Worm (Caenorhabditis elegans): ENCODE measurements around the gene gakh-1.

gakh-1 gene

ce11 chrX:5803492-5803891 is 21.2 kb downstream of the gakh-1 start:
- TF ChIP-seq fos-1 (tag; optimal IDR thresholded peaks at IDR 0.05) (no peak), nhr-20 (tag; optimal IDR thresholded peaks at IDR 0.05) (peak; percentile 46), mep-1 (tag; optimal IDR thresholded peaks at IDR 0.05) (peak; percentile 66), nhr-237 (tag; optimal IDR thresholded peaks at IDR 0.05) (no peak), lin-14 (GFP tag; optimal IDR thresholded peaks at IDR 0.05) (peak; percentile 68), sox-4 (tag; optimal IDR thresholded peaks at IDR 0.05) (no peak), hlh-4 (tag; optimal IDR thresholded peaks at IDR 0.05) (no peak), aly-2 (tag; optimal IDR thresholded peaks at IDR 0.05) (no peak), egl-27 (tag; optimal IDR thresholded peaks at IDR 0.05) (no peak), lin-39 (tag; optimal IDR thresholded peaks at IDR 0.05) (no peak), ceh-82 (tag; optimal IDR thresholded peaks at IDR 0.05) (no peak), nhr-85 (tag) (peak; percentile 87), vab-15 (tag; optimal IDR thresholded peaks at IDR 0.05) (no peak), lin-15B (tag; optimal IDR thresholded peaks at IDR 0.05) (no peak), nhr-47 (tag; optimal IDR thresholded peaks at IDR 0.05) (no peak), unc-98 (GFP tag; IDR thresholded peaks at IDR 0.05) (no peak), nhr-71 (tag; optimal IDR thresholded peaks at IDR 0.05) (peak; percentile 30), unc-130 (tag; optimal IDR thresholded peaks at IDR 0.05) (no peak), zip-4 (GFP tag; optimal IDR thresholded peaks at IDR 0.05) (no peak), ztf-4 (tag; optimal IDR thresholded peaks at IDR 0.05) (peak; percentile 7), fkh-8 (tag; optimal IDR thresholded peaks at IDR 0.05) (no peak), nhr-76 (tag; optimal IDR thresholded peaks at IDR 0.05) (no peak), nhr-12 (tag; optimal IDR thresholded peaks at IDR 0.05) (no peak), ceh-88 (GFP tag; IDR thresholded peaks at IDR 0.05) (no peak), grh-1 (GFP tag; IDR thresholded peaks at IDR 0.05) (no peak), C34B4.2 (tag; optimal IDR thresholded peaks at IDR 0.05) (no peak), lir-3 (tag; optimal IDR thresholded peaks at IDR 0.05; ENCODE audit: poor library complexity) (no peak), rnt-1 (tag; optimal IDR thresholded peaks at IDR 0.05) (no peak), snu-23 (GFP tag; optimal IDR thresholded peaks at IDR 0.05) (peak; percentile 31)

- no peak for TF ChIP-seq ceh-82 (tag; optimal IDR thresholded peaks at IDR 0.05)
- no peak for TF ChIP-seq nhr-84 (tag; optimal IDR thresholded peaks at IDR 0.05)
- TF ChIP-seq pqm-1 (tag; optimal IDR thresholded peaks at IDR 0.05): no peak
- TF ChIP-seq fos-1 (tag; optimal IDR thresholded peaks at IDR 0.05): no peak
- TF ChIP-seq nhr-20 (tag; optimal IDR thresholded peaks at IDR 0.05): peak; percentile 9
- TF ChIP-seq lin-13 (GFP tag; optimal IDR thresholded peaks at IDR 0.05): no peak
- TF ChIP-seq hlh-17 (GFP tag; optimal IDR thresholded peaks at IDR 0.05; ENCODE audit: borderline replicate concordance): no peak
- no peak for TF ChIP-seq snpc-4 (tag; optimal IDR thresholded peaks at IDR 0.05)
- no peak for TF ChIP-seq mab-9 (GFP tag; IDR thresholded peaks at IDR 0.05)
- no peak for TF ChIP-seq Y116A8C.19 (tag; optimal IDR thresholded peaks at IDR 0.05; ENCODE audit: borderline replicate concordance)
- TF ChIP-seq fkh-8 (tag; optimal IDR thresholded peaks at IDR 0.05): no peak
- TF ChIP-seq nhr-77 (tag; optimal IDR thresholded peaks at IDR 0.05): no peak
- TF ChIP-seq rnt-1 (tag; optimal IDR thresholded peaks at IDR 0.05): peak; percentile 45
- TF ChIP-seq nhr-90 (tag; optimal IDR thresholded peaks at IDR 0.05; ENCODE audit: poor library complexity): no peak
- no peak for TF ChIP-seq pax-3 (tag; optimal IDR thresholded peaks at IDR 0.05)
- peak; percentile 44 for TF ChIP-seq nhr-71 (tag; optimal IDR thresholded peaks at IDR 0.05)
- no peak for TF ChIP-seq nhr-85 (tag)
- TF ChIP-seq mef-2 (tag; optimal IDR thresholded peaks at IDR 0.05): no peak
- TF ChIP-seq irx-1 (tag; optimal IDR thresholded peaks at IDR 0.05): no peak
- no peak for TF ChIP-seq zag-1 (tag; optimal IDR thresholded peaks at IDR 0.05)
- TF ChIP-seq tlp-1 (tag; optimal IDR thresholded peaks at IDR 0.05): no peak
- TF ChIP-seq ets-5 (GFP tag; IDR thresholded peaks at IDR 0.05): no peak
- no peak for TF ChIP-seq C34B4.2 (tag; optimal IDR thresholded peaks at IDR 0.05)
- TF ChIP-seq dsc-1 (tag; optimal IDR thresholded peaks at IDR 0.05): no peak
- TF ChIP-seq lin-14 (GFP tag; optimal IDR thresholded peaks at IDR 0.05): peak; percentile 39
- no peak for TF ChIP-seq efl-1 (optimal IDR thresholded peaks at IDR 0.05)
- TF ChIP-seq efl-1 (GFP tag; optimal IDR thresholded peaks at IDR 0.05 in 1 of 2): no peak
- TF ChIP-seq dpl-1 (GFP tag; optimal IDR thresholded peaks at IDR 0.05): no peak
- TF ChIP-seq lin-35 (GFP tag; optimal IDR thresholded peaks at IDR 0.05): no peak
- no peak for TF ChIP-seq jun-1 (tag; optimal IDR thresholded peaks at IDR 0.05)
- no peak for TF ChIP-seq ztf-11 (tag; optimal IDR thresholded peaks at IDR 0.05)
- TF ChIP-seq ceh-8 (GFP tag; optimal IDR thresholded peaks at IDR 0.05): no peak
Observed at ce11 chrX:5805872-5806472, 23.7 kb downstream of the gakh-1 start, which contains the start of gene F13D11.3. F13D11.3 (minus strand) TSS chrX:5805922.

Measured in whole organism, L1 larva.